Worm (Caenorhabditis elegans) whole organism, L2 larva: ENCODE results near the gene set-4.

ENCODE experiments used
- C34F6.9 ChIP-seq: fragments of 150-350 bp; optimal IDR thresholded peaks from 2 replicates; lab custom pipeline; 2014; ENCODE audit warnings: missing biosample characterization, missing genetic modification characterization
- F13H6.1 ChIP-seq: sonication (generic microtip); optimal IDR thresholded peaks from 2 replicates; lab custom pipeline; 2016; ENCODE audit warnings: missing genetic modification characterization, missing compliant biosample characterization
- R02D3.7 ChIP-seq: fragments of 150-350 bp; optimal IDR thresholded peaks from 2 replicates; lab custom pipeline; 2014; ENCODE audit warnings: missing biosample characterization, missing genetic modification characterization
- Y55F3AM.14 ChIP-seq: fragments of 200-800 bp; sonication (Bioruptor generic); optimal IDR thresholded peaks from 2 replicates; lab custom pipeline; 2018; ENCODE audit warnings: mild to moderate bottlenecking, missing genetic modification characterization, missing compliant biosample characterization
- ZK546.5 ChIP-seq: sonication (generic microtip); optimal IDR thresholded peaks from 2 replicates; lab custom pipeline; 2017; ENCODE audit warnings: missing biosample characterization, missing genetic modification characterization
- alr-1 ChIP-seq: fragments of 150-350 bp; optimal IDR thresholded peaks from 2 replicates; lab custom pipeline; 2014; ENCODE audit warnings: missing biosample characterization, missing genetic modification characterization
- aly-2 ChIP-seq: fragments of 150-350 bp; optimal IDR thresholded peaks from 2 replicates; lab custom pipeline; 2014; ENCODE audit warnings: missing biosample characterization, missing genetic modification characterization
- ama-1 ChIP-seq: fragments of 150-350 bp; optimal IDR thresholded peaks from 2 replicates; lab custom pipeline; 2018; ENCODE audit warnings: inconsistent platforms
- blmp-1 ChIP-seq: sonication (generic microtip); optimal IDR thresholded peaks from 2 replicates; lab custom pipeline; 2017; ENCODE audit warnings: missing genetic modification characterization, mild to moderate bottlenecking, missing compliant biosample characterization, antibody characterized with exemption, moderate library complexity; ENCODE audit not compliant: insufficient read depth
- ceh-16 ChIP-seq: fragments of 150-350 bp; optimal IDR thresholded peaks from 2 replicates; lab custom pipeline; 2014; ENCODE audit warnings: missing biosample characterization, missing genetic modification characterization
- ceh-82 ChIP-seq: fragments of 150-350 bp; optimal IDR thresholded peaks from 2 replicates; lab custom pipeline; 2014; ENCODE audit warnings: missing biosample characterization, missing genetic modification characterization
- crh-2 ChIP-seq: sonication (generic microtip); optimal IDR thresholded peaks from 2 replicates; lab custom pipeline; 2017; ENCODE audit warnings: missing biosample characterization, missing genetic modification characterization
- dmd-4 ChIP-seq: sonication (generic microtip); optimal IDR thresholded peaks from 2 replicates; lab custom pipeline; 2017; ENCODE audit warnings: missing biosample characterization, missing genetic modification characterization
- egl-27 ChIP-seq: sonication (generic microtip); optimal IDR thresholded peaks from 3 replicates; lab custom pipeline; 2017; ENCODE audit warnings: missing biosample characterization, missing genetic modification reagents, missing genetic modification characterization
- elt-1 ChIP-seq: fragments of 150-350 bp; optimal IDR thresholded peaks from 2 replicates; lab custom pipeline; 2014; ENCODE audit warnings: missing biosample characterization, missing genetic modification characterization
- elt-3 ChIP-seq: sonication (generic microtip); optimal IDR thresholded peaks from 2 replicates; lab custom pipeline; 2017; ENCODE audit warnings: missing biosample characterization, missing genetic modification characterization
- fos-1 ChIP-seq: fragments of 150-350 bp; optimal IDR thresholded peaks from 2 replicates; lab custom pipeline; 2014; ENCODE audit warnings: missing biosample characterization, missing genetic modification characterization
- gmeb-1 ChIP-seq: fragments of 150-350 bp; optimal IDR thresholded peaks from 2 replicates; lab custom pipeline; 2014; ENCODE audit warnings: missing biosample characterization, missing genetic modification characterization
- lin-11 ChIP-seq: fragments of 150-350 bp; sonication (generic microtip); optimal IDR thresholded peaks from 2 replicates; lab custom pipeline; 2014; ENCODE audit warnings: missing biosample characterization, missing genetic modification characterization, inconsistent platforms, mixed read lengths
- lin-13 ChIP-seq: fragments of 150-350 bp; optimal IDR thresholded peaks from 2 replicates; lab custom pipeline; 2014; ENCODE audit warnings: missing biosample characterization, missing genetic modification reagents, missing genetic modification characterization
- lin-39 ChIP-seq: fragments of 150-350 bp; optimal IDR thresholded peaks from 2 replicates; lab custom pipeline; 2014; ENCODE audit warnings: missing biosample characterization, missing genetic modification reagents, missing genetic modification characterization
- lsy-2 ChIP-seq, 2 experiments: fragments of 150-350 bp in 1 of 2; sonication (generic microtip) in 1 of 2; optimal IDR thresholded peaks; 2 replicates each; lab custom pipeline; 2014 to 2017; ENCODE audit warnings: missing biosample characterization in 2 of 2, missing genetic modification characterization in 2 of 2
- mab-5 ChIP-seq: fragments of 150-350 bp; optimal IDR thresholded peaks from 2 replicates; lab custom pipeline; 2014; ENCODE audit warnings: missing biosample characterization, missing genetic modification characterization
- mbf-1 ChIP-seq: sonication (generic microtip); optimal IDR thresholded peaks from 2 replicates; lab custom pipeline; 2017; ENCODE audit warnings: missing biosample characterization, missing genetic modification characterization
- mdl-1 ChIP-seq, 2 experiments: fragments of 150-350 bp in 1 of 2; sonication (generic microtip) in 1 of 2; optimal IDR thresholded peaks; 2 replicates each; lab custom pipeline; 2017; ENCODE audit warnings: missing biosample characterization in 2 of 2, missing genetic modification characterization in 2 of 2
- nhr-10 ChIP-seq: sonication (generic microtip); optimal IDR thresholded peaks from 2 replicates; lab custom pipeline; 2017; ENCODE audit warnings: missing biosample characterization, missing genetic modification characterization
- nhr-11 ChIP-seq: fragments of 150-350 bp; optimal IDR thresholded peaks from 2 replicates; lab custom pipeline; 2014; ENCODE audit warnings: missing biosample characterization, missing genetic modification characterization
- nhr-12 ChIP-seq: fragments of 150-350 bp; optimal IDR thresholded peaks from 2 replicates; lab custom pipeline; 2014; ENCODE audit warnings: missing biosample characterization, missing genetic modification characterization
- nhr-129 ChIP-seq: fragments of 150-350 bp; optimal IDR thresholded peaks from 2 replicates; lab custom pipeline; 2014; ENCODE audit warnings: missing biosample characterization, missing genetic modification characterization
- nhr-21 ChIP-seq: fragments of 150-350 bp; optimal IDR thresholded peaks from 2 replicates; lab custom pipeline; 2014; ENCODE audit warnings: missing biosample characterization, missing genetic modification characterization
- nhr-23 ChIP-seq: fragments of 150-350 bp; optimal IDR thresholded peaks from 2 replicates; lab custom pipeline; 2014; ENCODE audit warnings: missing biosample characterization, missing genetic modification reagents, missing genetic modification characterization
- nhr-237 ChIP-seq: fragments of 150-350 bp; optimal IDR thresholded peaks from 2 replicates; lab custom pipeline; 2014; ENCODE audit warnings: missing biosample characterization, missing genetic modification characterization
- nhr-25 ChIP-seq: fragments of 150-350 bp; sonication (generic microtip); optimal IDR thresholded peaks from 3 replicates; lab custom pipeline; 2014; ENCODE audit warnings: missing biosample characterization, missing genetic modification characterization
- nhr-6 ChIP-seq: fragments of 150-350 bp; optimal IDR thresholded peaks from 2 replicates; lab custom pipeline; 2014; ENCODE audit warnings: missing biosample characterization, missing genetic modification characterization
- nhr-77 ChIP-seq: fragments of 150-350 bp; optimal IDR thresholded peaks from 2 replicates; lab custom pipeline; 2014; ENCODE audit warnings: missing biosample characterization, missing genetic modification characterization
- peb-1 ChIP-seq: fragments of 150-350 bp; optimal IDR thresholded peaks from 2 replicates; lab custom pipeline; 2014; ENCODE audit warnings: missing biosample characterization, missing genetic modification characterization
- sem-4 ChIP-seq: fragments of 150-350 bp; optimal IDR thresholded peaks from 2 replicates; lab custom pipeline; 2014; ENCODE audit warnings: missing biosample characterization, missing genetic modification reagents, missing genetic modification characterization
- skn-1 ChIP-seq: sonication (generic microtip); optimal IDR thresholded peaks from 2 replicates; lab custom pipeline; 2017; ENCODE audit warnings: missing biosample characterization, missing genetic modification characterization
- sma-3 ChIP-seq: sonication (generic microtip); optimal IDR thresholded peaks from 2 replicates; lab custom pipeline; 2016; ENCODE audit warnings: missing genetic modification reagents, missing genetic modification characterization, missing compliant biosample characterization
- sma-9 ChIP-seq, 2 experiments: fragments of 150-350 bp in 1 of 2; sonication (generic microtip) in 1 of 2; optimal IDR thresholded peaks; 2 replicates each; lab custom pipeline; 2014 to 2016; ENCODE audit warnings: missing genetic modification characterization in 2 of 2, mild to moderate bottlenecking in 1 of 2, missing biosample characterization in 1 of 2, missing compliant biosample characterization in 1 of 2, missing genetic modification reagents in 1 of 2, moderate library complexity in 1 of 2
- snpc-4 ChIP-seq: fragments of 150-350 bp; optimal IDR thresholded peaks from 2 replicates; lab custom pipeline; 2014; ENCODE audit warnings: missing biosample characterization, missing genetic modification characterization
- unc-39 ChIP-seq: fragments of 150-350 bp; optimal IDR thresholded peaks from 2 replicates; lab custom pipeline; 2014; ENCODE audit warnings: missing biosample characterization, missing genetic modification characterization
- unc-55 ChIP-seq: fragments of 150-350 bp; sonication (generic microtip); optimal IDR thresholded peaks from 3 replicates; lab custom pipeline; 2014; ENCODE audit warnings: missing biosample characterization, missing genetic modification reagents, missing genetic modification characterization
- unc-62 ChIP-seq: fragments of 150-350 bp; optimal IDR thresholded peaks from 2 replicates; lab custom pipeline; 2014; ENCODE audit warnings: missing biosample characterization, missing genetic modification reagents, missing genetic modification characterization
- zag-1 ChIP-seq: fragments of 150-350 bp; optimal IDR thresholded peaks from 2 replicates; lab custom pipeline; 2014; ENCODE audit warnings: missing biosample characterization, missing genetic modification characterization
- ztf-1 ChIP-seq: fragments of 200-800 bp; sonication (Bioruptor generic); conservative IDR thresholded peaks from 2 replicates; pipeline ENCODE4 v1.3.6; 2022; ENCODE audit warnings: missing genetic modification characterization, missing compliant biosample characterization
- ztf-11 ChIP-seq: sonication (generic microtip); optimal IDR thresholded peaks from 2 replicates; lab custom pipeline; 2017; ENCODE audit warnings: missing biosample characterization, missing genetic modification characterization
- ztf-4 ChIP-seq: fragments of 150-350 bp; optimal IDR thresholded peaks from 2 replicates; lab custom pipeline; 2014; ENCODE audit warnings: missing biosample characterization, missing genetic modification characterization

Gene set-4

ce11 chrII:6348360-6348759 lies 17.2 kb upstream of the set-4 start (continued):
- TF ChIP-seq elt-1: peak; percentile 66
- TF ChIP-seq aly-2 (tag; lab: Kevin White, UChicago): no peak
- peak; percentile 96 for TF ChIP-seq crh-2
- peak; percentile 65 for TF ChIP-seq nhr-6 (tag; lab: Kevin White, UChicago)

ce11 chrII:6347341-6348118 lies 16.4 kb upstream of the set-4 start, which contains the start of gene lgg-1:
lgg-1 (minus strand) TSS chrII:6347719.
- TF ChIP-seq nhr-25 (tag; lab: Kevin White, UChicago): peak; percentile 55
- no peak for TF ChIP-seq snpc-4 (tag; lab: Kevin White, UChicago)
- TF ChIP-seq ceh-16: no peak
- TF ChIP-seq skn-1: no peak
- peak; percentile 68 for TF ChIP-seq unc-55 (GFP tag; lab: Kevin White, UChicago)
- no peak for TF ChIP-seq nhr-10 (tag; lab: Kevin White, UChicago)
- peak; percentile 83 for TF ChIP-seq blmp-1 (tag; lab: Kevin White, UChicago)
- TF ChIP-seq gmeb-1 (tag; lab: Kevin White, UChicago): no peak
- no peak for TF ChIP-seq unc-39
- no peak for TF ChIP-seq peb-1 (tag; lab: Kevin White, UChicago)
- TF ChIP-seq R02D3.7: no peak
- peak; percentile 81 for TF ChIP-seq C34F6.9
- no peak for TF ChIP-seq ztf-11 (tag; lab: Kevin White, UChicago)
- TF ChIP-seq nhr-23 (tag; lab: Kevin White, UChicago): no peak
- peak; percentile 50 for TF ChIP-seq nhr-21 (tag; lab: Kevin White, UChicago)
- TF ChIP-seq nhr-129 (tag; lab: Kevin White, UChicago): peak; percentile 91
- peak; percentile 51 for TF ChIP-seq crh-2
- TF ChIP-seq lsy-2 (tag; optimal IDR thresholded peaks at IDR 0.05; lab: Kevin White, UChicago): peak; percentile 36 to 59
- TF ChIP-seq ama-1 (lab: Kevin White, UChicago): peak; percentile 97
- TF ChIP-seq egl-27: peak; percentile 45
- TF ChIP-seq mbf-1 (tag; lab: Kevin White, UChicago): no peak
- TF ChIP-seq lin-39: no peak
- no peak for TF ChIP-seq nhr-12 (tag; lab: Kevin White, UChicago)
- no peak for TF ChIP-seq nhr-77 (tag; lab: Kevin White, UChicago)
- no peak for TF ChIP-seq dmd-4 (tag; lab: Kevin White, UChicago)
- TF ChIP-seq F13H6.1 (tag; lab: Kevin White, UChicago): no peak
- no peak for TF ChIP-seq ztf-1 (GFP tag; lab: Robert Waterston, UW)
- no peak for TF ChIP-seq nhr-11 (tag; lab: Kevin White, UChicago)
- peak; percentile 35 for TF ChIP-seq sma-3 (GFP tag; lab: Kevin White, UChicago)
- TF ChIP-seq sma-9 (GFP tag; optimal IDR thresholded peaks at IDR 0.05; lab: Kevin White, UChicago): peak; percentile 51
- TF ChIP-seq sma-9 (tag; optimal IDR thresholded peaks at IDR 0.05; lab: Kevin White, UChicago): no peak
- peak; percentile 71 for TF ChIP-seq zag-1 (tag; lab: Kevin White, UChicago)
- TF ChIP-seq mdl-1 (tag; optimal IDR thresholded peaks at IDR 0.05; lab: Kevin White, UChicago): peak; percentile 14 to 25
- TF ChIP-seq lin-13 (GFP tag; lab: Kevin White, UChicago): peak; percentile 15
- peak; percentile 9 for TF ChIP-seq sem-4
- TF ChIP-seq ztf-4 (tag; lab: Kevin White, UChicago): no peak
- no peak for TF ChIP-seq aly-2 (tag; lab: Kevin White, UChicago)
- TF ChIP-seq nhr-237 (tag; lab: Kevin White, UChicago): no peak
- peak; percentile 60 for TF ChIP-seq lin-11 (tag; lab: Kevin White, UChicago)
- TF ChIP-seq alr-1 (tag; lab: Kevin White, UChicago): no peak
- TF ChIP-seq nhr-6 (tag; lab: Kevin White, UChicago): peak; percentile 48
- no peak for TF ChIP-seq mab-5 (tag; lab: Kevin White, UChicago)
- no peak for TF ChIP-seq elt-1
- TF ChIP-seq unc-62 (GFP tag; lab: Kevin White, UChicago): peak; percentile 14
- TF ChIP-seq ZK546.5 (tag; lab: Kevin White, UChicago): no peak
- peak; percentile 55 for TF ChIP-seq fos-1 (tag; lab: Kevin White, UChicago)
- TF ChIP-seq ceh-82 (tag; lab: Kevin White, UChicago): peak; percentile 28
- TF ChIP-seq elt-3: no peak
- peak; percentile 36 for TF ChIP-seq Y55F3AM.14 (GFP tag; lab: Kevin White, UChicago)
- TF ChIP-seq, all 48 proteins: peak for 22
